Worm (Caenorhabditis elegans) whole organism, dauer: ENCODE data around the gene sgn-1.

Experiments
- unc-62 ChIP-seq: sonication (generic microtip); optimal IDR thresholded peaks from 2 replicates; lab custom pipeline; 2017; ENCODE audit warnings: missing biosample characterization, missing genetic modification reagents, missing genetic modification characterization

sgn-1 gene

DNA sequence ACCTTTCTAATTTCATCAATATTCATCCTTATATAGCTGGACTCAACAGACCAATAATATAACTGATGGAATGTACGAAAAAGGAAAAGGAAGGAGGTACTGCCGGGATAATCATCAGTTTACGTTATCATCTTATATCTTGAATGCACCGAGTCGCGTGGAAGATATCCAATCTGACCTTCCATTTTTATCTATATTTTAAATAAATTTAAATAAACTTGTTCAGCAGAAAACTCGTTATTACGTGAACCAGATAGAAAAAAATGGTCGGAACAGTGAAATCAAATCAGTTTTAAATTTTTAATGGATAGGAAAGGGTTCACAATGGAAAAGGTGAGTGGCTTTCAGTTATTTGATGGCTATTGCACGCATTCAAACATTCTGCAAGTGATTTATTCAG, 16.6 kb downstream of the sgn-1 start, which contains the start of gene pah-1:
Gene pah-1, minus strand, starts transcription at position 101 of the 400 bp plus-strand sequence.
- TF ChIP-seq unc-62 (GFP tag; lab: Kevin White, UChicago) = no peak

DNA sequence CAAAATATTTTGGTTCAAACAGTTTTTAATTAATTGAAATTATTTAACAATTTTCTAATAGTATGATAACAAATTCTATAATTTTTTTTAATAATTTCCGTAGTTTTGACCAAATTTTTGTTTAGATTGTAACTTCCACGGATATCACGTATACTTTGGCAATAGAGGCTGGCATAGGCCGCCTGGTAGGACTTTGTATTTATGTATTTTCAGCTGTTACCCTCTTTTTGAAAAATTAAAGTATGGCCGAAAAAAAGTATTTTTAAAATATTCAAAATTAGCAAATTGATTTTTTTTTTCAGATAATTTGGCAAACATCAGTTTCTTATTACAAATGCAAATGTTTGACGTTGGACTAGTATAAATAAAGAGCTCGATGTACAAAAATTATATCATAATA, 17.0 kb downstream of the sgn-1 start, which contains the start of the genes nsph-1.1 and K08F8.15:
Gene nsph-1.1, plus strand, starts transcription at position 301 of the 400 bp plus-strand sequence.
Gene K08F8.15, plus strand, starts transcription at position 335 of the 400 bp plus-strand sequence.
- no peak for TF ChIP-seq unc-62 (GFP tag; lab: Kevin White, UChicago)

DNA sequence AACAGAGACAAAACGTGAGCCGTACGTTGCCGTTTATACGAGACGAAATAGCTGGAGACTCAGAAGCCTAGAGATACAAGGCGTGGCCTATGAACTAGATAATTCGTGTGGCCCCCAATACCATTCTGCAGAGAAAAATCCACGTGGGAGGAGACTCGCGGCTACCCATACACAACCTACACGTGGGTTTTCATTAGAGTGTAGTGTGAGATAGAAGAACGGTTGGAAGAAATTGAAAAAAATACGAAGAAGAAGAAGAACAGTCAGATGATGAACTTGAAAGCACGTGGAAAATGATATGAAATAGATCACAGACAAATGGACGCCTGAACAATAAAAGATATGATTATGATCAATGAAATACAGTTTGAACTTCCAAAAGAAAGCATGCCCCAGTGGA, 18.3 kb downstream of the sgn-1 start:
- no peak for TF ChIP-seq unc-62 (GFP tag; lab: Kevin White, UChicago)

DNA sequence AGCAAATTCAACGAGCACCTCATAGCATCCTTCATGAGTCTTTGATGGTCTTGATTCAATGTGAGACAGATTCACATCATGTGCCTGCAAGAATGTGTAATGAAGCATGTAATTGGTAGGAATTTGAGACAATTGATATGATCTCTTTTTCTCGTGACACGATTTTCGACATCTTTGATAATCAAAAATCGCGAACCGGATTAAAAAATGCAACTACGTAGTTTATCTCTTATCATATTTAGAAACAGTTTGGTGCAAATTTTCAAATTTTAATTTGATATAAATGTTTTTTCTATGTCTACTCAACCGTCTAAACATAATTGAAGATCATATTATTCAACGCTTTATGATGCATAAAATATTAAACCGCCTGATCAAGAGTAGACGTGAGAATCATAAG, 19.1 kb downstream of the sgn-1 start:
- no peak for TF ChIP-seq unc-62 (GFP tag; lab: Kevin White, UChicago)

DNA sequence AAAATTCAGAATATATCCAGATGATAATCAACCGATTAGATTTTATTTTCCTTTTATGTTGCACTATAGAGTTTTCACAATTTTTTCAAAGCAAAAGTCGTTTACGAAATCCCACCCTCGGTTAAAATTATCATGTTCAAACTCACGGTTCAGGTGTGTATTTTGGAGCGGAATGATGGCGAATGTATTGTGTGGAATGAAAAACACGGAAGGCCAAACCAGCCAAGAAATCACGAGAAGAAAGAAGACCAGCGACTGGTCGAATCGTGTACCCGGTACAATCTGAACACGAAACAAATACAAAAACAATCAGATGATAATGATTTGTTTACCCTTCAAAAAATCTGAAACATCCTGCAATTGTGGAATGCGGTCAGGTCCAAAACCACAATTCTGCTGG, 20.1 kb downstream of the sgn-1 start:
- no peak for TF ChIP-seq unc-62 (GFP tag; lab: Kevin White, UChicago)

DNA sequence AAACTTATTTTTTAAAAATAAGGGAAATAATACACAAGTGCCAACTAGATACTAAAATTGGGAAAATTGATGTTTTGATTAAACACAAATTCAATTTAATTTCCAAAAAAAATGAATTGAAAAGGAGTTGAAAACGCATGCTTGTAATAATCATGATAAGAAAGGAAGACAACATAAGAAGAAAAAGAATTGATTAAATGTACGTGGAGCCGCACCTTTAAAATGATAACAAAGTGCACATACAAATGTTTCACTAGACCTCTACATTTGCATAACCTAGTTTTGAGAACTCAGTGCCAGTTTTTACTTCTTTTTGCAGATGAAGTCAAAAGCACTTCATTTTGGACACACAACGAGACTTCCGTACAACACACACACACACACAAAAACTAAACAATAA, 21.7 kb downstream of the sgn-1 start:
- TF ChIP-seq unc-62 (GFP tag; lab: Kevin White, UChicago) = no peak

DNA sequence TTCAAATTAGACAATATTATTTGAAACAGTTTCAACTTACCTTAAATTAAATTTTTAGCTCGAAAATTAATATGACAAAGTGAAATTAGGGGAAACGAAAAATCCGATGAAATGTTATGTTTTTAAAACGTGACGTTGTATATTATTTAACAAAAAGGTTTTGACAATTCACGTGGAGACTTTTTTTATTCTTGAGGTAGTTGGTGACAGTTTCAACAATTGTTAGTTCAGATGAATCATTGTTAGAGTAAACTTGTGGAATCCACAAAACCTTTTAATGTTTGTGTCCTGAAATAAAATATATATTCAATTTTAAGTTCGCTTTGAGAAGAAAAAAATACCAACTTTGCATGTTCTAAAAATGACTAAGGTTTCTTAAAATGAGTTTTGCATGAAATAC, 24.0 kb downstream of the sgn-1 start, which contains the start of gene fut-1:
Gene fut-1, minus strand, starts transcription at position 101 of the 400 bp plus-strand sequence.
- no peak for TF ChIP-seq unc-62 (GFP tag; lab: Kevin White, UChicago)

DNA sequence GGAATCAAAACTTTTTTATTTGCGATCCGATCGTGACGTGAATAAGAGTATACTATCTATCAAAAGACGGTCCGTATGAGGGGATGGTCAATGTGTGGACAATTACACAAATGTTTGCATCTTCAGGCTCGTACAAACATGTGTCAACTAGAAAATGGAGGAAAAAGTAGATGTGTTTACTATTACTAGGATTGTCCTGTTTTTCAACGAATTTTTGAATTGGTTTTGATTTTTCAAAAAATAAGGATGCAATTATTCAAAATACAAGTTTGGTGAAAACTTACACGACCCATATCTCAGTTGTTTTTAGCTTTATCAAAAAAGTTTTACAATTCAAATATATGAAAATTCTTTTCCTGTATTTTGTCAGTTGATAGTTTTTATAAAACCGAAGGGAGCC, 28.2 kb downstream of the sgn-1 start, which contains the start of gene K08F8.7:
Gene K08F8.7, minus strand, starts transcription at position 101 of the 400 bp plus-strand sequence.
- no peak for TF ChIP-seq unc-62 (GFP tag; lab: Kevin White, UChicago)

DNA sequence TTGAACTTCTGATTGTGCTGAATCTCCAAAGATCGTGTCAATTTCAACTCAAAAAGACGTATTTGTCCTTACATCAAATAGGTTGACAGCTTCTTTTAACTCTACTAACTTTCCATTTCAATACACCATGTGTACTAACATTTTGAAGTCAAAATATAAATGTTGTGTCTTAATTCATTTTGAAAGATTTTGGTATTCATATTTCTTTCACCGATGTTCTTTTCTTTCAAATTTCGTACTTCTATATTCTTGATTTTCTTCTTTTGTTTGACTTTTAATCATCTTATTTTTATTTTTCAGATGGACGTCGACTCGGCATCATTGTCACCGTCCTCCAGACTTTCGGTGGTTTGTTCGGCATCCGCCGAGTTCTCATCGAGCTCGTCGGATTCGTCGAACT, 31.8 kb downstream of the sgn-1 start, which contains the start of gene atf-2:
Gene atf-2, plus strand, starts transcription at position 301 of the 400 bp plus-strand sequence.
- no peak for TF ChIP-seq unc-62 (GFP tag; lab: Kevin White, UChicago)

DNA sequence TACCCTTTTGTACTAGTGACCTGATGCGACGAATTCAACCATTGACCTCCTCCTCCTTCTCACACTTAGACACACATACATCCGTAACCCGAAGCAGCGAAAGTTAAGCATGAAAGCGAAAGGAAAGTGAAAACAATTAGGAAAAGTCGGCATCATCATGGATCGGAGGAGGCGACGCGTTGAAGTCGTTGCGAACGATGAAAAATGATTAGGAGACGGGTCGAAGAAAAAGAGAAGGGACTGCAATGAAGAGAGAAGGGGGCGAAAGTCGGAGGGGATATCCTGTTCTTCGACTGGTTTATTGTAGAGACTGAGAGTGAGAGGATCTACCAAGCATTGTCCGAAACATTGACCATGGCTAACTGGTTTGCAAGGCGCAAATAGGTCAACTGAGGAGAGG, 32.4 kb downstream of the sgn-1 start:
- TF ChIP-seq unc-62 (GFP tag; lab: Kevin White, UChicago) = no peak

DNA sequence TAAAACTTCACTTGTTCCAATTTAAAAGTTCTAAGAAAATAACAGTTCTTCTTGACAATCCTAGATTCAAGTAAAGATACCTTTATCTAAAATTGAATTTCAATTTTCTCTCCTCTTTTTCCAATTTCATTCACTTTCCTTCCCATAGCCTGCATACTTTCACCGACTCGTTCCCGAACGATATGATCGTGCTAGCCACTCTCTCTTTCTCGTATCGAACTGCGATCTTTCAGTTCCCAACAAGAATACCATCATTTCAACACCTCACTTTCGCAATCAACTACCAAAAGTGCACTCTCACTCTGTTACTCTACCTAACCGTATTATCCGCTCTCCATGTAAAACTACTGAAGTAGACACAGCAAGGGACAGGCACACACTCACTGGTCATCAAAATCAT, 33.4 kb downstream of the sgn-1 start:
- no peak for TF ChIP-seq unc-62 (GFP tag; lab: Kevin White, UChicago)

DNA sequence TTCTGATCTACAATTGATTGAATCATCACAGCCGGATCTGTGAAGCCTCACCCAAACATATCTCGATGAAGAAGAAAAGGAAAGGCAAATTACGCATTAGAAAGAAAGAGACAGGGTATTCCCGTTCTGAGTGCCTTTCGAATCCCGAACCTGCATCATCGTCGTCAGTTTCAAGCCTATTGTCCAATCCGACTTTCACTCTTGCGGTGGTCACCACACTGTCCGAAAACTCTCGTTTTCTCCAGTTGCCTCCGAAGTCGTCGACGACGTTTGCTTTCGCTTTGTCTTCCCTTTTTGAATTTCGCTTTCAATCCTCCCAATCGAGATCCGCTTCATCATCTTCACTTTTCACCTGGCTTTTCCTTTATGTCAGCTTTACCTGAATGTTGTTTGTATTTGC, 34.4 kb downstream of the sgn-1 start:
- no peak for TF ChIP-seq unc-62 (GFP tag; lab: Kevin White, UChicago)

DNA sequence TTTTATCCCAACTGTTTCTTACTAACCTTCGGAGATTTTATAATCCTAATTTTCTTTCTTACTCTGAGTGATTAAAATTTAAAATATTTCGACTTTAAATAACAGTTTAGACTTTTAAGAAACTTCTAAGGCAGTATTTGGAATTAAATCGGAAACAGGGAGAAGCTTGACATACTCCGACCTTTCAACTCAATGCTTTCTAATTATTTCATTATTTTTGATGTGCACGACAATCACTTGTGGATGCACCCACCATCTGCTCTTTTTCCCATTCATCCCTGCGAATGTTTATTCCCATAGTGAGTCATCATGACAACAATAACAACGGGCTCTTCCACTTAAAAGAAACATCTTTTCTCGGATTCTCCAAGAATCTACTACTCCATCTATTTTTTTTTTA, 34.8 kb downstream of the sgn-1 start:
- TF ChIP-seq unc-62 (GFP tag; lab: Kevin White, UChicago) = no peak

DNA sequence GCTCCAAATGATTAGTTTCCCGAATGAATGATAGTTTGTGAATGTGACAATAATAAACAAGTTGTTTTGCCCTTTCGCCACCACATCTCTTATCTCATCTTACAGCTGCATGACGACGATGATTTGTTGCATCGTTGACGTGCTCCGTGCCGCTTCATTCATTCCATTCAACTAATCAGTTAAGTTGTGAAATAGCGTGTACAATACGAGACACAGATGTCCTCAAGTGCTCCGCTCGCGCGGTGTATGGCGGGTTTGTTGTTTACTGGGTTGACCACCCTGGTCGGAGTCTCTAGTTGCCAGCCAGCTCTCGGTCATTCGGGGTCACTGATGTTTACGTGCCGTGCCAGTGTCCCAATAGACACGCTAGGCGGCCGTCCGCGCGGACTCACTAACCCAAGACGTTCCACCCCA, 35.5 kb downstream of the sgn-1 start:
- no peak for TF ChIP-seq unc-62 (GFP tag; lab: Kevin White, UChicago)

DNA sequence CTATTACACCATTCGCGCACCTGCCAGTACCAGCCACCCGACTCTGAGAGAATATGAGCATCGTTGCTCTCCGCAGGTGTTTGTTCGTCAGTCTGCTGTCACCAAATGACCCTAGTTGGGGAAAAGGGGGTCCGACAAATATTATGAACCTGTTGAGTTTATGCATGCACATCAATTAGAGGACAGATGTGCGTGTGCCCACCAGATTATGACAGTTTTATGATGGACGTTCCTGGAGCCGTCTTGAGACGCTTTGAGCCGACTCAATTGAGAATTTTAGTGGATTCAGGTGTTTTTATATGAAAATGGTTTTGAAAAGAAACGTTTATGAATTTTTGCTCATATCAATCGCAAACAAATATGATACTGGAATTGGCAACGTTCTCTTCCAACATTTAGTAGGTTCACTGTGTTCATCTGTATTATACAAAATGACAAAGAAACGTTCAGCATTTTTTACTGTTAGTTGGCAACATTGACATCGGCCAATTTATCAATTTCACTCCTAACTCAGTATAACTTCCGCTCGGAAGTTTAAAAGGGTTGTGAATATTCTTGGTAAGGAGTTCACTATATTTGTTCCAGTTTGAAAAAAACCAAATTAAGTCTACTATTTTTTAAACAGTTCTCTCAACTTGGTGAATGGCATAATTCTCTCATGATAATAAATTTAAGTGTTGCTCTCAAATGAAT, 36.1 kb downstream of the sgn-1 start:
- no peak for TF ChIP-seq unc-62 (GFP tag; lab: Kevin White, UChicago)

DNA sequence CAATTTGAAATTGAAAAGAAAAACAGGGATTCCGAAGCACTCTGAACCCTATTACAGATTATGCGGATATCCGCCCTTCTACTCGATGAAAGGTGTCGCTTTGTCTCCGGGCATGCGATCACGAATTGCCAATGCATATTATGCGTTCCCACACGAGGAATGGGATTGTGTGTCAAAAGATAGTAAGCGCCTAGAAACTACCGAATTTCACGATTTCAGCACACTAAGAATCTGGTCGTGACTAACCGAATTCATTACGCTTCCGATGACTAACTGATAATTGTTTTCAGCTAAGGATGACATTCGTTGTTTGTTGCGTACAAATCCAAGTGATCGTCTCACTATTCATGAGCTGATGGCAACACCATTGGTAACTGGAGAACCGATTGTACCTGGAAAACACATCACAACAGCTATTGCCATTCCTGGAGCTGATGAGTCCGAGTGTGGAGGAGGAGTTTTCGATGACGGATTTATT, 37.1 kb downstream of the sgn-1 start:
- TF ChIP-seq unc-62 (GFP tag; lab: Kevin White, UChicago) = no peak
